Worm (Caenorhabditis elegans) whole organism, young adult: ENCODE measurements around the gene ZK228.10.

ENCODE experiments used
- B0261.1 ChIP-seq: sonication (generic microtip); optimal IDR thresholded peaks from 2 replicates; lab custom pipeline; 2016; ENCODE audit warnings: mild to moderate bottlenecking, missing genetic modification characterization, moderate library complexity, missing compliant biosample characterization
- C06A6.2 ChIP-seq: fragments of 200-800 bp; sonication (Bioruptor generic); conservative IDR thresholded peaks from 2 replicates; pipeline ENCODE4 v1.3.6; 2022; ENCODE audit warnings: missing genetic modification characterization, missing compliant biosample characterization
- F10E7.11 ChIP-seq: sonication (generic microtip); optimal IDR thresholded peaks from 2 replicates; lab custom pipeline; 2017; ENCODE audit warnings: mild to moderate bottlenecking, missing genetic modification characterization, moderate library complexity, missing compliant biosample characterization
- F22D6.2 ChIP-seq: sonication (generic microtip); optimal IDR thresholded peaks from 2 replicates; lab custom pipeline; 2016; ENCODE audit warnings: mild to moderate bottlenecking, missing genetic modification characterization, missing compliant biosample characterization
- F23B12.7 ChIP-seq: sonication (generic microtip); optimal IDR thresholded peaks from 2 replicates; lab custom pipeline; 2017; ENCODE audit warnings: missing genetic modification characterization, mild to moderate bottlenecking, missing compliant biosample characterization, antibody characterized with exemption, moderate library complexity; ENCODE audit not compliant: insufficient read depth
- F37B4.10 ChIP-seq: fragments of 200-800 bp; sonication (Bioruptor generic); IDR thresholded peaks from 2 replicates; pipeline ENCODE4 v1.3.6; 2022; ENCODE audit warnings: missing genetic modification characterization, missing compliant biosample characterization
- F39B2.1 ChIP-seq: fragments of 200-800 bp; sonication (Bioruptor generic); IDR thresholded peaks from 2 replicates; pipeline ENCODE4 v1.3.6; 2022; ENCODE audit warnings: missing genetic modification reagents, missing genetic modification characterization, missing compliant biosample characterization
- F49E8.2 ChIP-seq: sonication (generic microtip); optimal IDR thresholded peaks from 3 replicates; lab custom pipeline; 2017; ENCODE audit warnings: missing genetic modification characterization, mild to moderate bottlenecking, missing compliant biosample characterization, antibody characterized with exemption, moderate library complexity; ENCODE audit not compliant: insufficient read depth
- F57A8.1 ChIP-seq: fragments of 200-800 bp; sonication (Bioruptor generic); optimal IDR thresholded peaks from 2 replicates; lab custom pipeline; 2018; ENCODE audit warnings: mild to moderate bottlenecking, missing genetic modification characterization, moderate library complexity, missing compliant biosample characterization
- Y53F4B.3 ChIP-seq: fragments of 200-800 bp; sonication (Bioruptor generic); IDR thresholded peaks from 2 replicates; pipeline ENCODE4 v1.3.6; 2022; ENCODE audit warnings: missing genetic modification reagents, missing genetic modification characterization, missing compliant biosample characterization
- ZK185.1 ChIP-seq: sonication (generic microtip); optimal IDR thresholded peaks from 2 replicates; lab custom pipeline; 2016; ENCODE audit warnings: mild to moderate bottlenecking, missing genetic modification characterization, missing compliant biosample characterization; ENCODE audit not compliant: poor library complexity, severe bottlenecking
- aptf-2 ChIP-seq: fragments of 200-800 bp; sonication (Bioruptor generic); conservative IDR thresholded peaks from 2 replicates; pipeline ENCODE4 v1.3.6; 2022; ENCODE audit warnings: missing genetic modification reagents, missing genetic modification characterization, missing compliant biosample characterization
- atf-7 ChIP-seq: sonication (generic microtip); optimal IDR thresholded peaks from 2 replicates; lab custom pipeline; 2017; ENCODE audit warnings: mild to moderate bottlenecking, missing genetic modification characterization, missing compliant biosample characterization
- attf-5 ChIP-seq: fragments of 200-800 bp; sonication (Bioruptor generic); optimal IDR thresholded peaks from 2 replicates; lab custom pipeline; 2018; ENCODE audit warnings: mild to moderate bottlenecking, missing genetic modification characterization, missing compliant biosample characterization
- ceh-100 ChIP-seq: fragments of 200-800 bp; sonication (Bioruptor generic); IDR thresholded peaks from 2 replicates; pipeline ENCODE4 v1.3.6; 2022; ENCODE audit warnings: missing genetic modification reagents, missing genetic modification characterization, missing compliant biosample characterization
- ceh-40 ChIP-seq: fragments of 200-800 bp; sonication (Bioruptor generic); IDR thresholded peaks from 2 replicates; pipeline ENCODE4 v1.3.6; 2022; ENCODE audit warnings: missing genetic modification characterization, missing compliant biosample characterization
- ceh-91 ChIP-seq: fragments of 200-800 bp; sonication (Bioruptor generic); IDR thresholded peaks from 2 replicates; pipeline ENCODE4 v1.3.6; 2022; ENCODE audit warnings: missing genetic modification reagents, missing genetic modification characterization, missing compliant biosample characterization
- dpff-1 ChIP-seq: sonication (generic microtip); optimal IDR thresholded peaks from 2 replicates; lab custom pipeline; 2017; ENCODE audit warnings: mild to moderate bottlenecking, missing genetic modification characterization, missing compliant biosample characterization
- dpl-1 ChIP-seq: fragments of 150-350 bp; optimal IDR thresholded peaks from 2 replicates; lab custom pipeline; 2014; ENCODE audit warnings: missing biosample characterization, missing genetic modification reagents, missing genetic modification characterization
- efl-1 ChIP-seq: fragments of 150-350 bp; optimal IDR thresholded peaks from 2 replicates; lab custom pipeline; 2014; ENCODE audit warnings: missing biosample characterization, missing genetic modification reagents, missing genetic modification characterization
- egl-44 ChIP-seq: fragments of 200-800 bp; sonication (Bioruptor generic); IDR thresholded peaks from 2 replicates; pipeline ENCODE4 v1.3.6; 2022; ENCODE audit warnings: missing genetic modification reagents, missing genetic modification characterization, missing compliant biosample characterization
- ekl-4 ChIP-seq: fragments of 200-800 bp; sonication (Bioruptor generic); IDR thresholded peaks from 2 replicates; pipeline ENCODE4 v1.3.6; 2022; ENCODE audit warnings: missing genetic modification reagents, missing genetic modification characterization, missing compliant biosample characterization
- him-1 ChIP-seq: sonication (generic microtip); optimal IDR thresholded peaks from 2 replicates; lab custom pipeline; 2016; ENCODE audit warnings: missing genotype, missing genetic modification reagents, missing genetic modification characterization, missing compliant biosample characterization
- hlh-26 ChIP-seq: fragments of 200-800 bp; sonication (Bioruptor generic); conservative IDR thresholded peaks from 2 replicates; pipeline ENCODE4 v1.3.6; 2022; ENCODE audit warnings: missing genetic modification reagents, missing genetic modification characterization, missing compliant biosample characterization
- hmg-20 ChIP-seq: fragments of 200-800 bp; sonication (Bioruptor generic); IDR thresholded peaks from 2 replicates; pipeline ENCODE4 v1.3.6; 2022; ENCODE audit warnings: missing genetic modification reagents, missing genetic modification characterization, missing compliant biosample characterization
- hrde-1 ChIP-seq: sonication (generic microtip); optimal IDR thresholded peaks from 2 replicates; lab custom pipeline; 2016; ENCODE audit warnings: missing genetic modification characterization, mild to moderate bottlenecking, missing compliant biosample characterization, moderate library complexity, missing genotype, missing genetic modification reagents, borderline replicate concordance
- madf-6 ChIP-seq: fragments of 200-800 bp; sonication (Bioruptor generic); IDR thresholded peaks from 2 replicates; pipeline ENCODE4 v1.3.6; 2022; ENCODE audit warnings: missing genetic modification reagents, missing genetic modification characterization, missing compliant biosample characterization
- madf-8 ChIP-seq: fragments of 200-800 bp; sonication (Bioruptor generic); conservative IDR thresholded peaks from 2 replicates; pipeline ENCODE4 v1.3.6; 2022; ENCODE audit warnings: missing genetic modification reagents, missing genetic modification characterization, missing compliant biosample characterization
- mcd-1 ChIP-seq: fragments of 200-800 bp; sonication (Bioruptor generic); IDR thresholded peaks from 2 replicates; pipeline ENCODE4 v1.3.6; 2022; ENCODE audit warnings: missing genetic modification reagents, missing genetic modification characterization, missing compliant biosample characterization
- mes-4 ChIP-seq: sonication (generic microtip); optimal IDR thresholded peaks from 2 replicates; lab custom pipeline; 2016; ENCODE audit warnings: missing genotype, missing genetic modification characterization, missing compliant biosample characterization
- nfya-1 ChIP-seq: sonication (generic microtip); optimal IDR thresholded peaks from 2 replicates; lab custom pipeline; 2017; ENCODE audit warnings: antibody characterized with exemption, missing compliant biosample characterization, missing genetic modification characterization, borderline replicate concordance; ENCODE audit not compliant: insufficient read depth
- nfya-2 ChIP-seq: fragments of 200-800 bp; sonication (Bioruptor generic); IDR thresholded peaks from 2 replicates; pipeline ENCODE4 v1.3.6; 2022; ENCODE audit warnings: missing genetic modification reagents, missing genetic modification characterization, missing compliant biosample characterization
- nhr-90 ChIP-seq: sonication (generic microtip); optimal IDR thresholded peaks from 2 replicates; lab custom pipeline; 2016; ENCODE audit warnings: missing genotype, mild to moderate bottlenecking, missing genetic modification characterization, missing compliant biosample characterization
- pbrm-1 ChIP-seq: fragments of 200-800 bp; sonication (Bioruptor generic); IDR thresholded peaks from 2 replicates; pipeline ENCODE4 v1.3.6; 2022; ENCODE audit warnings: missing genetic modification reagents, missing genetic modification characterization, missing compliant biosample characterization
- pha-4 ChIP-seq: fragments of 150-350 bp; sonication (generic microtip); optimal IDR thresholded peaks from 2 replicates; lab custom pipeline; 2014; ENCODE audit warnings: missing biosample characterization, missing genetic modification reagents, missing genetic modification characterization
- rcor-1 ChIP-seq: fragments of 200-800 bp; sonication (Bioruptor generic); IDR thresholded peaks from 2 replicates; pipeline ENCODE4 v1.3.6; 2022; ENCODE audit warnings: missing genetic modification reagents, missing genetic modification characterization, missing compliant biosample characterization
- rec-8 ChIP-seq, 2 experiments: sonication (generic microtip); optimal IDR thresholded peaks; 2 replicates each; lab custom pipeline; 2016; ENCODE audit warnings: mild to moderate bottlenecking in 2 of 2, missing genetic modification characterization in 2 of 2, missing genetic modification reagents in 2 of 2, missing genotype in 2 of 2, missing biosample characterization in 1 of 2, missing compliant biosample characterization in 1 of 2, moderate library complexity in 1 of 2
- rpc-1 ChIP-seq, 2 experiments: fragments of 150-350 bp in 1 of 2; sonication (generic microtip) in 1 of 2; optimal IDR thresholded peaks; 2 replicates each; lab custom pipeline; 2014 to 2018; ENCODE audit warnings: missing biosample characterization in 1 of 2, missing genetic modification characterization in 1 of 2, missing genetic modification reagents in 1 of 2, missing genotype in 1 of 2
- sdz-38 ChIP-seq: sonication (generic microtip); optimal IDR thresholded peaks from 2 replicates; lab custom pipeline; 2016; ENCODE audit warnings: missing genotype, missing genetic modification characterization, missing compliant biosample characterization
- snpc-1.3 ChIP-seq: sonication (generic microtip); optimal IDR thresholded peaks from 2 replicates; lab custom pipeline; 2017; ENCODE audit warnings: missing genetic modification characterization, mild to moderate bottlenecking, missing compliant biosample characterization, antibody characterized with exemption, moderate library complexity, missing genotype, missing genetic modification reagents; ENCODE audit not compliant: insufficient read depth
- snpc-4 ChIP-seq, 5 experiments: fragments of 150-350 bp in 1 of 5; sonication (generic microtip) in 4 of 5; optimal IDR thresholded peaks; 2 replicates each; lab custom pipeline; 2014 to 2018; ENCODE audit warnings: missing genetic modification characterization in 5 of 5, missing biosample characterization in 3 of 5, antibody characterized with exemption in 2 of 5, mild to moderate bottlenecking in 2 of 5, missing compliant biosample characterization in 2 of 5, missing genotype in 2 of 5, moderate library complexity in 2 of 5, missing genetic modification reagents in 1 of 5
- unc-62 ChIP-seq: fragments of 150-350 bp; optimal IDR thresholded peaks from 2 replicates; lab custom pipeline; 2014; ENCODE audit warnings: missing biosample characterization, missing genetic modification reagents, missing genetic modification characterization
- xnd-1 ChIP-seq: sonication (generic microtip); optimal IDR thresholded peaks from 2 replicates; lab custom pipeline; 2016; ENCODE audit warnings: missing genotype, missing genetic modification reagents, missing genetic modification characterization, missing compliant biosample characterization
- zfh-2 ChIP-seq: fragments of 200-800 bp; sonication (Bioruptor generic); conservative IDR thresholded peaks from 2 replicates; pipeline ENCODE4 v1.3.6; 2022; ENCODE audit warnings: missing genetic modification reagents, missing genetic modification characterization, missing compliant biosample characterization
- ztf-22 ChIP-seq: fragments of 200-800 bp; sonication (Bioruptor generic); optimal IDR thresholded peaks from 2 replicates; lab custom pipeline; 2018; ENCODE audit warnings: mild to moderate bottlenecking, missing genetic modification characterization, moderate library complexity, missing compliant biosample characterization
- ztf-28 ChIP-seq: fragments of 200-800 bp; sonication (Bioruptor generic); IDR thresholded peaks from 2 replicates; pipeline ENCODE4 v1.3.6; 2022; ENCODE audit warnings: missing genetic modification reagents, missing genetic modification characterization, missing compliant biosample characterization

ZK228.10 gene

DNA sequence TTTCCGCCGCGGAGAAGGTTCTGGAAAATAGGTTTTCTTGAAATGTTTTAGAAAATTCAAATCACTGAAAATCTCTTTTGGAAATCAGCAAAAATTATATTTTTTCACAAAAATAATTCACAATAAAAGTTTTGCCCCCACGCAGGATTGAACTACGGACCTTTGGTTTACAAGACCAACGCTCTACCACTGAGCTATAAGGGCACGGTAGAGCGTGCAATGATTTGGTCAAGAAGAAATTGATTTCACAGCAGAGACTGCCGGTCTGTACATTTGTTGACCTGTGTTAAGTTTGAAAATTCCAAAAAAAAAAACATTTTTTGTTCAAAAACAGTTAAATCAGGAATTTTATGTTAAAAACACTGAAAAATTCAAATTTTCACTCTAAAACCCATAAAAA, 44.3 kb upstream of the ZK228.10 start (continued):
- TF ChIP-seq ceh-40 (GFP tag; lab: Robert Waterston, UW), result no peak
- no peak for TF ChIP-seq dpl-1 (GFP tag; lab: Kevin White, UChicago)
- TF ChIP-seq hlh-26 (GFP tag; lab: Robert Waterston, UW), result no peak
- no peak for TF ChIP-seq ztf-22 (GFP tag; lab: Kevin White, UChicago)
- no peak for TF ChIP-seq nfya-2
- peak; percentile 23 for TF ChIP-seq F23B12.7 (tag; lab: Kevin White, UChicago)
- peak; percentile 5 for TF ChIP-seq attf-5
- no peak for TF ChIP-seq hrde-1
- no peak for TF ChIP-seq F39B2.1 (GFP tag; lab: Robert Waterston, UW)
- TF ChIP-seq aptf-2, result no peak
- no peak for TF ChIP-seq sdz-38 (tag; lab: Kevin White, UChicago)
- TF ChIP-seq pbrm-1 (GFP tag; lab: Robert Waterston, UW), result no peak
- TF ChIP-seq pha-4 (tag; lab: Kevin White, UChicago), result no peak
- TF ChIP-seq Y53F4B.3 (GFP tag; lab: Robert Waterston, UW), result no peak; the same call in 1 of the 2 replicates
- no peak for TF ChIP-seq mcd-1
- no peak for TF ChIP-seq ztf-28 (GFP tag; lab: Robert Waterston, UW)
- peak; percentile 52 for TF ChIP-seq nhr-90 (tag; lab: Kevin White, UChicago)
- peak; percentile 79 for TF ChIP-seq snpc-1.3 (tag; lab: Kevin White, UChicago)
- TF ChIP-seq rec-8 (tag; optimal IDR thresholded peaks at IDR 0.05; lab: Kevin White, UChicago), result peak in 1 of 2 experiments; percentile 33
- peak; percentile 82 for TF ChIP-seq rpc-1 (optimal IDR thresholded peaks at IDR 0.05; lab: Kevin White, UChicago)
- TF ChIP-seq rpc-1 (tag; optimal IDR thresholded peaks at IDR 0.05; lab: Kevin White, UChicago), result peak; percentile 94
- TF ChIP-seq atf-7 (tag; lab: Kevin White, UChicago), result no peak
- no peak for TF ChIP-seq F10E7.11
- peak; percentile 35; the same call in 1 of the 2 replicates for TF ChIP-seq ekl-4 (GFP tag; lab: Robert Waterston, UW)
- TF ChIP-seq ceh-91 (GFP tag; lab: Robert Waterston, UW), result no peak
- TF ChIP-seq efl-1 (GFP tag; lab: Kevin White, UChicago), result no peak
- peak; percentile 50 for TF ChIP-seq F49E8.2
- TF ChIP-seq mes-4 (tag; lab: Kevin White, UChicago), result no peak
- TF ChIP-seq xnd-1 (tag; lab: Kevin White, UChicago), result no peak
- TF ChIP-seq dpff-1 (tag; lab: Kevin White, UChicago), result no peak
- TF ChIP-seq him-1, result peak; percentile 70
- TF ChIP-seq F37B4.10, result no peak
- no peak for TF ChIP-seq hmg-20 (GFP tag; lab: Robert Waterston, UW)
- peak; percentile 28; the same call in 1 of the 2 replicates for TF ChIP-seq rcor-1 (GFP tag; lab: Robert Waterston, UW)
- TF ChIP-seq madf-6 (GFP tag; lab: Robert Waterston, UW), result peak; percentile 60; the same call in 1 of the 2 replicates
- no peak for TF ChIP-seq F57A8.1 (GFP tag; lab: Kevin White, UChicago)
- no peak for TF ChIP-seq F22D6.2 (tag; lab: Kevin White, UChicago)
- TF ChIP-seq ZK185.1 (tag; lab: Kevin White, UChicago), result no peak
- TF ChIP-seq snpc-4 (GFP tag; optimal IDR thresholded peaks at IDR 0.05; lab: Kevin White, UChicago), result peak; percentile 60
- TF ChIP-seq snpc-4 (tag; optimal IDR thresholded peaks at IDR 0.05; lab: Kevin White, UChicago), result peak in 2 of 4 experiments; percentile 18 to 74
- no peak for TF ChIP-seq madf-8
- no peak for TF ChIP-seq unc-62 (GFP tag; lab: Kevin White, UChicago)
- peak; percentile 85 for TF ChIP-seq B0261.1 (tag; lab: Kevin White, UChicago)
- TF ChIP-seq zfh-2 (GFP tag; lab: Robert Waterston, UW), result no peak
- TF ChIP-seq egl-44, result no peak
- TF ChIP-seq nfya-1 (tag; lab: Kevin White, UChicago), result no peak
- no peak for TF ChIP-seq C06A6.2 (GFP tag; lab: Robert Waterston, UW)
- no peak for TF ChIP-seq ceh-100 (GFP tag; lab: Robert Waterston, UW)
